Fruit fly (Drosophila melanogaster) whole organism, embryonic: ENCODE measurements around the gene mRpL50.

ENCODE experiments used
- Blimp-1 ChIP-seq: fragments of 200-800 bp; sonication (Bioruptor generic); optimal IDR thresholded peaks from 3 replicates; lab custom pipeline; 2018; ENCODE audit warnings: missing biosample characterization, missing genetic modification characterization, mild to moderate bottlenecking, moderate library complexity, missing genetic modification reagents
- BtbVII ChIP-seq: fragments of 200-800 bp; sonication (Bioruptor generic); optimal IDR thresholded peaks from 3 replicates; lab custom pipeline; 2017; ENCODE audit warnings: missing biosample characterization, mild to moderate bottlenecking, missing genetic modification characterization
- CG11247 ChIP-seq: fragments of 200-800 bp; sonication (Bioruptor generic); IDR thresholded peaks from 2 replicates; pipeline ENCODE4 v1.3.6; 2022; ENCODE audit warnings: missing biosample characterization, missing genetic modification characterization
- CG11456 ChIP-seq: fragments of 200-800 bp; sonication (Bioruptor generic); IDR thresholded peaks from 3 replicates; pipeline ENCODE4 v1.3.6; 2022; ENCODE audit warnings: missing biosample characterization, missing genetic modification characterization
- CG11696 ChIP-seq: fragments of 200-800 bp; sonication (Bioruptor generic); IDR thresholded peaks from 2 replicates; pipeline ENCODE4 v1.3.6; 2022; ENCODE audit warnings: missing biosample characterization, missing genetic modification characterization
- CG11723 ChIP-seq: fragments of 200-800 bp; sonication (Bioruptor generic); optimal IDR thresholded peaks from 2 replicates; lab custom pipeline; 2017; ENCODE audit warnings: missing biosample characterization, mild to moderate bottlenecking, missing genetic modification characterization
- CG12071 ChIP-seq: fragments of 200-800 bp; sonication (Bioruptor generic); optimal IDR thresholded peaks from 3 replicates; lab custom pipeline; 2018; ENCODE audit warnings: missing biosample characterization, mild to moderate bottlenecking, missing genetic modification characterization
- CG13424 ChIP-seq: fragments of 200-800 bp; sonication (Bioruptor generic); optimal IDR thresholded peaks from 2 replicates; lab custom pipeline; 2019; ENCODE audit warnings: missing biosample characterization, mild to moderate bottlenecking, missing genetic modification characterization, moderate library complexity
- CG15601 ChIP-seq: fragments of 200-800 bp; sonication (Bioruptor generic); optimal IDR thresholded peaks from 3 replicates; lab custom pipeline; 2019; ENCODE audit warnings: missing biosample characterization, mild to moderate bottlenecking, missing genetic modification characterization, moderate library complexity
- CG17568 ChIP-seq: fragments of 200-800 bp; sonication (Bioruptor generic); optimal IDR thresholded peaks from 2 replicates; lab custom pipeline; 2018; ENCODE audit warnings: missing biosample characterization, mild to moderate bottlenecking, missing genetic modification characterization, moderate library complexity
- CG1832 ChIP-seq: fragments of 200-800 bp; sonication (Bioruptor generic); optimal IDR thresholded peaks from 2 replicates; lab custom pipeline; 2017; ENCODE audit warnings: missing biosample characterization, mild to moderate bottlenecking, missing genetic modification characterization, inconsistent platforms
- CG18599 ChIP-seq: fragments of 200-800 bp; sonication (Bioruptor generic); optimal IDR thresholded peaks from 3 replicates; lab custom pipeline; 2017; ENCODE audit warnings: missing biosample characterization, missing genetic modification characterization, mild to moderate bottlenecking, moderate library complexity, missing genetic modification reagents
- CG18619 ChIP-seq: fragments of 200-800 bp; sonication (Bioruptor generic); optimal IDR thresholded peaks from 3 replicates; lab custom pipeline; 2017; ENCODE audit warnings: missing biosample characterization, mild to moderate bottlenecking, missing genetic modification characterization
- CG2116 ChIP-seq: fragments of 200-800 bp; sonication (Bioruptor generic); optimal IDR thresholded peaks from 3 replicates; lab custom pipeline; 2018; ENCODE audit warnings: missing biosample characterization, mild to moderate bottlenecking, missing genetic modification characterization
- CG2712 ChIP-seq: fragments of 200-800 bp; optimal IDR thresholded peaks from 3 replicates; lab custom pipeline; 2019; ENCODE audit warnings: missing biosample characterization, mild to moderate bottlenecking, missing genetic modification characterization, moderate library complexity
- CG3281 ChIP-seq: fragments of 200-800 bp; sonication (Bioruptor generic); optimal IDR thresholded peaks from 3 replicates; lab custom pipeline; 2017; ENCODE audit warnings: missing biosample characterization, mild to moderate bottlenecking, missing genetic modification characterization
- CG42726 ChIP-seq: fragments of 200-800 bp; sonication (Bioruptor generic); IDR thresholded peaks from 2 replicates; pipeline ENCODE4 v1.3.6; 2022; ENCODE audit warnings: missing biosample characterization, missing genetic modification characterization; ENCODE audit not compliant: partially characterized antibody
- CG4707 ChIP-seq: fragments of 200-800 bp; sonication (Bioruptor generic); optimal IDR thresholded peaks from 2 replicates; lab custom pipeline; 2018; ENCODE audit warnings: missing biosample characterization, mild to moderate bottlenecking, missing genetic modification characterization, moderate library complexity
- CG6791 ChIP-seq: fragments of 200-800 bp; sonication (Bioruptor generic); IDR thresholded peaks from 3 replicates; pipeline ENCODE4 v1.3.6; 2022; ENCODE audit warnings: missing biosample characterization, missing genetic modification characterization; ENCODE audit not compliant: partially characterized antibody
- CG7372 ChIP-seq: fragments of 200-800 bp; sonication (Bioruptor generic); IDR thresholded peaks from 2 replicates; pipeline ENCODE4 v1.3.6; 2022; ENCODE audit warnings: missing biosample characterization, missing genetic modification characterization
- CG7556 ChIP-seq: fragments of 200-800 bp; sonication (Bioruptor generic); optimal IDR thresholded peaks from 2 replicates; lab custom pipeline; 2017; ENCODE audit warnings: missing biosample characterization, mild to moderate bottlenecking, missing genetic modification characterization
- CG8359 ChIP-seq: fragments of 200-800 bp; sonication (Bioruptor generic); optimal IDR thresholded peaks from 2 replicates; lab custom pipeline; 2017; ENCODE audit warnings: missing biosample characterization, mild to moderate bottlenecking, missing genetic modification characterization, borderline replicate concordance
- CG8478 ChIP-seq: fragments of >200 bp; optimal IDR thresholded peaks from 2 replicates; lab custom pipeline; 2018
- CG9797 ChIP-seq: fragments of 200-800 bp; sonication (Bioruptor generic); optimal IDR thresholded peaks from 3 replicates; lab custom pipeline; 2018; ENCODE audit warnings: missing biosample characterization, mild to moderate bottlenecking, missing genetic modification characterization
- Dek ChIP-seq: fragments of 200-800 bp; sonication (Bioruptor generic); optimal IDR thresholded peaks from 3 replicates; lab custom pipeline; 2019; ENCODE audit warnings: missing biosample characterization, mild to moderate bottlenecking, missing genetic modification characterization, moderate library complexity
- Gug ChIP-seq: fragments of 200-800 bp; sonication (Bioruptor generic); IDR thresholded peaks from 4 replicates; pipeline ENCODE4 v1.3.6; 2022; ENCODE audit warnings: missing biosample characterization, missing genetic modification characterization
- H2.0 ChIP-seq: fragments of 200-800 bp; sonication (Bioruptor generic); IDR thresholded peaks from 2 replicates; pipeline ENCODE4 v1.3.6; 2022; ENCODE audit warnings: missing biosample characterization, missing genetic modification characterization
- HLH3B ChIP-seq: fragments of 200-800 bp; sonication (Bioruptor generic); IDR thresholded peaks from 2 replicates; pipeline ENCODE4 v1.3.6; 2022; ENCODE audit warnings: missing biosample characterization, missing genetic modification characterization
- Oli ChIP-seq: fragments of 200-800 bp; sonication (Bioruptor generic); optimal IDR thresholded peaks from 2 replicates; lab custom pipeline; 2018; ENCODE audit warnings: missing biosample characterization, mild to moderate bottlenecking, missing genetic modification characterization, moderate library complexity
- Tbp ChIP-seq: fragments of >200 bp; optimal IDR thresholded peaks from 2 replicates; lab custom pipeline; 2018; ENCODE audit warnings: missing biosample characterization, missing genetic modification characterization
- Xrp1 ChIP-seq: fragments of 200-800 bp; sonication (Bioruptor generic); IDR thresholded peaks from 2 replicates; pipeline ENCODE4 v1.3.6; 2022; ENCODE audit warnings: missing biosample characterization, missing genetic modification characterization
- YL-1 ChIP-seq: fragments of 200-800 bp; sonication (Bioruptor generic); optimal IDR thresholded peaks from 3 replicates; lab custom pipeline; 2017; ENCODE audit warnings: missing biosample characterization, mild to moderate bottlenecking, missing genetic modification characterization
- abd-A ChIP-seq: fragments of 200-800 bp; sonication (Bioruptor generic); optimal IDR thresholded peaks from 3 replicates; lab custom pipeline; 2019; ENCODE audit warnings: missing biosample characterization, mild to moderate bottlenecking, missing genetic modification characterization, moderate library complexity
- aop ChIP-seq: fragments of 200-800 bp; sonication (Bioruptor generic); IDR thresholded peaks from 2 replicates; pipeline ENCODE4 v1.3.6; 2022; ENCODE audit warnings: missing biosample characterization, missing genetic modification characterization
- ato ChIP-seq: fragments of 200-800 bp; sonication (Bioruptor generic); IDR thresholded peaks from 2 replicates; pipeline ENCODE4 v1.3.6; 2022; ENCODE audit warnings: missing biosample characterization, missing genetic modification characterization; ENCODE audit not compliant: partially characterized antibody
- ci ChIP-seq: fragments of 200-800 bp; sonication (Bioruptor generic); IDR thresholded peaks from 3 replicates; pipeline ENCODE4 v1.3.6; 2022; ENCODE audit warnings: missing biosample characterization, missing genetic modification characterization
- crc ChIP-seq: fragments of 200-800 bp; sonication (Bioruptor generic); optimal IDR thresholded peaks from 2 replicates; lab custom pipeline; 2016; ENCODE audit warnings: missing biosample characterization, missing genetic modification characterization
- dysf ChIP-seq: fragments of 200-800 bp; sonication (Bioruptor generic); IDR thresholded peaks from 3 replicates; pipeline ENCODE4 v1.3.6; 2022; ENCODE audit warnings: missing biosample characterization, missing genetic modification characterization
- fd64A ChIP-seq: fragments of 200-800 bp; sonication (Bioruptor generic); optimal IDR thresholded peaks from 3 replicates; lab custom pipeline; 2018; ENCODE audit warnings: missing biosample characterization, mild to moderate bottlenecking, missing genetic modification characterization
- gfzf ChIP-seq: fragments of 200-800 bp; sonication (Bioruptor generic); optimal IDR thresholded peaks from 2 replicates; lab custom pipeline; 2016; ENCODE audit warnings: missing biosample characterization, mild to moderate bottlenecking, missing genetic modification characterization, moderate library complexity
- gsb-n ChIP-seq: fragments of 200-800 bp; sonication (Bioruptor generic); optimal IDR thresholded peaks from 3 replicates; lab custom pipeline; 2018; ENCODE audit warnings: missing biosample characterization, mild to moderate bottlenecking, missing genetic modification characterization
- hkb ChIP-seq, 2 experiments: fragments of 200-800 bp in 1 of 2; fragments of >200 bp in 1 of 2; sonication (Bioruptor generic) in 1 of 2; IDR thresholded peaks in 1 of 2; optimal IDR thresholded peaks in 1 of 2; 2 replicates each; pipeline versions ENCODE4 v1.3.6 to Lab custom; 2017 to 2022; ENCODE audit warnings: missing biosample characterization in 1 of 2, missing genetic modification characterization in 1 of 2
- org-1 ChIP-seq: fragments of 200-800 bp; sonication (Bioruptor generic); optimal IDR thresholded peaks from 2 replicates; lab custom pipeline; 2017; ENCODE audit warnings: missing biosample characterization, missing genetic modification characterization
- pb ChIP-seq: fragments of 200-800 bp; sonication (Bioruptor generic); optimal IDR thresholded peaks from 3 replicates; lab custom pipeline; 2016; ENCODE audit warnings: missing biosample characterization, missing genetic modification characterization
- repo ChIP-seq: fragments of 200-800 bp; sonication (Bioruptor generic); optimal IDR thresholded peaks from 2 replicates; lab custom pipeline; 2016; ENCODE audit warnings: missing biosample characterization, missing genetic modification characterization
- schlank ChIP-seq: fragments of 200-800 bp; sonication (Bioruptor generic); optimal IDR thresholded peaks from 2 replicates; lab custom pipeline; 2018; ENCODE audit warnings: missing biosample characterization, mild to moderate bottlenecking, missing genetic modification characterization
- trh ChIP-seq: fragments of 200-800 bp; sonication (Bioruptor generic); optimal IDR thresholded peaks from 2 replicates; lab custom pipeline; 2016; ENCODE audit warnings: missing biosample characterization, missing genetic modification characterization
- vfl ChIP-seq: fragments of 200-800 bp; sonication (Bioruptor generic); optimal IDR thresholded peaks from 2 replicates; lab custom pipeline; 2016; ENCODE audit warnings: missing biosample characterization, missing genetic modification characterization
- zen ChIP-seq: fragments of 200-800 bp; sonication (Bioruptor generic); optimal IDR thresholded peaks from 3 replicates; lab custom pipeline; 2018; ENCODE audit warnings: missing biosample characterization, mild to moderate bottlenecking, missing genetic modification characterization, moderate library complexity

The mRpL50 gene

dm6 chr3L:7241217-7241859, 2.4 kb downstream of the mRpL50 start, which contains the start of the genes RpL18 and Neos (continued):
- no peak for TF ChIP-seq HLH3B (GFP tag; lab: Robert Waterston, UW)
- peak; percentile 67 for TF ChIP-seq crc
- no peak for TF ChIP-seq CG17568 (GFP tag; lab: Kevin White, UChicago)
- no peak; the same call in 1 of the 3 replicates for TF ChIP-seq dysf (GFP tag; lab: Robert Waterston, UW)
- TF ChIP-seq schlank (tag; lab: Kevin White, UChicago) = peak; percentile 84
- TF ChIP-seq gfzf (GFP tag; lab: Kevin White, UChicago) = peak; percentile 85
- TF ChIP-seq hkb (optimal IDR thresholded peaks at IDR 0.05; lab: Kevin White, UChicago) = no peak
- TF ChIP-seq hkb (GFP tag; IDR thresholded peaks at IDR 0.05; lab: Robert Waterston, UW) = peak; percentile 70
- TF ChIP-seq CG4707 = peak; percentile 74
- peak; percentile 63 for TF ChIP-seq zen (tag; lab: Kevin White, UChicago)
- peak; percentile 68 for TF ChIP-seq gsb-n (tag; lab: Kevin White, UChicago)
- peak; percentile 85 for TF ChIP-seq CG9797 (GFP tag; lab: Kevin White, UChicago)
- no peak for TF ChIP-seq ato
- TF ChIP-seq CG15601 (tag; lab: Kevin White, UChicago) = peak; percentile 80
- peak; percentile 46 for TF ChIP-seq Blimp-1
- peak; percentile 10 for TF ChIP-seq CG11696 (GFP tag; lab: Robert Waterston, UW)
- TF ChIP-seq CG18619 (GFP tag; lab: Kevin White, UChicago) = peak; percentile 84
- peak; percentile 39; the same call in 1 of the 2 replicates for TF ChIP-seq CG11247
- TF ChIP-seq CG6791 (GFP tag; lab: Robert Waterston, UW) = no peak
- TF ChIP-seq H2.0 (GFP tag; lab: Robert Waterston, UW) = peak; percentile 26; the same call in 1 of the 2 replicates
- TF ChIP-seq trh (GFP tag; lab: Kevin White, UChicago) = peak; percentile 13
- TF ChIP-seq CG1832 = no peak
- peak; percentile 61 for TF ChIP-seq vfl (GFP tag; lab: Kevin White, UChicago)
- peak; percentile 79 for TF ChIP-seq CG2116 (GFP tag; lab: Kevin White, UChicago)
- no peak for TF ChIP-seq CG42726 (GFP tag; lab: Robert Waterston, UW)
- TF ChIP-seq Oli (tag; lab: Kevin White, UChicago) = peak; percentile 56
- TF ChIP-seq CG12071 = peak; percentile 79
- peak; percentile 41 for TF ChIP-seq CG11723 (GFP tag; lab: Kevin White, UChicago)
- peak; percentile 93 for TF ChIP-seq ci (GFP tag; lab: Robert Waterston, UW)
- TF ChIP-seq Tbp = no peak
- TF ChIP-seq CG18599 = peak; percentile 87
- TF ChIP-seq CG7556 (GFP tag; lab: Kevin White, UChicago) = peak; percentile 60
- 0 out of 4 replicates have a peak, but pooled peaks have one; percentile 26 for TF ChIP-seq Gug (GFP tag; lab: Robert Waterston, UW)
- no peak for TF ChIP-seq CG8478
- peak; percentile 85 for TF ChIP-seq CG3281 (GFP tag; lab: Kevin White, UChicago)
- TF ChIP-seq abd-A = no peak
- TF ChIP-seq fd64A (GFP tag; lab: Kevin White, UChicago) = peak; percentile 72
- no peak for TF ChIP-seq Xrp1 (GFP tag; lab: Robert Waterston, UW)
- TF ChIP-seq CG2712 (tag; lab: Kevin White, UChicago) = peak; percentile 74
- TF ChIP-seq CG7372 (GFP tag; lab: Robert Waterston, UW) = no peak
- TF ChIP-seq Dek (tag; lab: Kevin White, UChicago) = peak; percentile 63
- peak; percentile 54 for TF ChIP-seq pb (GFP tag; lab: Kevin White, UChicago)
- TF ChIP-seq CG8359 = no peak
- peak; percentile 64 for TF ChIP-seq repo (GFP tag; lab: Kevin White, UChicago)
- TF ChIP-seq YL-1 (GFP tag; lab: Kevin White, UChicago) = peak; percentile 85
- TF ChIP-seq CG13424 (tag; lab: Kevin White, UChicago) = peak; percentile 68
- TF ChIP-seq org-1 = peak; percentile 76
- peak; percentile 81 for TF ChIP-seq BtbVII (GFP tag; lab: Kevin White, UChicago)
- TF ChIP-seq aop (GFP tag; lab: Robert Waterston, UW) = no peak
- TF ChIP-seq CG11456 (GFP tag; lab: Robert Waterston, UW) = peak; percentile 39
